Worm (Caenorhabditis elegans): ENCODE measurements around the gene skr-6.

Gene skr-6

ce11 chrV:18235808-18236207 lies 34.0 kb downstream of the skr-6 start:
- TF ChIP-seq ref-2 (tag; optimal IDR thresholded peaks at IDR 0.05), result no peak
- TF ChIP-seq K02D7.2 (tag; optimal IDR thresholded peaks at IDR 0.05), result no peak
- no peak for TF ChIP-seq che-1 (tag; optimal IDR thresholded peaks at IDR 0.05)
- no peak for TF ChIP-seq fkh-10 (GFP tag; optimal IDR thresholded peaks at IDR 0.05)
- no peak for TF ChIP-seq ceh-24 (tag; optimal IDR thresholded peaks at IDR 0.05)
- no peak for TF ChIP-seq sox-2 (GFP tag; IDR thresholded peaks at IDR 0.05)
- TF ChIP-seq ztf-16 (tag; optimal IDR thresholded peaks at IDR 0.05), result no peak
- no peak for TF ChIP-seq ceh-22 (tag; optimal IDR thresholded peaks at IDR 0.05)
- TF ChIP-seq F13H6.1 (tag; optimal IDR thresholded peaks at IDR 0.05), result no peak
- TF ChIP-seq gmeb-2 (tag; optimal IDR thresholded peaks at IDR 0.05), result no peak
- TF ChIP-seq ceh-2 (tag; optimal IDR thresholded peaks at IDR 0.05), result no peak
- no peak for TF ChIP-seq hlh-6 (tag; optimal IDR thresholded peaks at IDR 0.05)

- no peak for TF ChIP-seq odd-2 (tag; optimal IDR thresholded peaks at IDR 0.05)
Measured at ce11 chrV:18224353-18224752, 45.4 kb downstream of the skr-6 start, which contains the start of gene F16H6.10. Gene F16H6.10, minus strand, starts transcription at chrV:18224453.
